Worm (Caenorhabditis elegans) whole organism, midembryonic: ENCODE measurements around the gene srap-1.

ENCODE experiments used
- klf-2 ChIP-seq: fragments of 200-800 bp; sonication (Bioruptor generic); conservative IDR thresholded peaks from 2 replicates; pipeline ENCODE4 v1.3.6; 2022; ENCODE audit warnings: missing genetic modification reagents, missing genetic modification characterization, missing compliant biosample characterization
- med-1 ChIP-seq: sonication (generic microtip); optimal IDR thresholded peaks from 2 replicates; lab custom pipeline; 2017; ENCODE audit warnings: missing genetic modification characterization, mild to moderate bottlenecking, missing compliant biosample characterization, antibody characterized with exemption, missing genetic modification reagents; ENCODE audit not compliant: insufficient read depth
- ref-1 ChIP-seq: fragments of 200-800 bp; sonication (Bioruptor generic); conservative IDR thresholded peaks from 2 replicates; pipeline ENCODE4 v1.3.6; 2022; ENCODE audit warnings: missing genetic modification reagents, missing genetic modification characterization, missing compliant biosample characterization
- ztf-23 ChIP-seq: fragments of 200-800 bp; sonication (Bioruptor generic); IDR thresholded peaks from 2 replicates; pipeline ENCODE4 v1.3.6; 2022; ENCODE audit warnings: missing genetic modification reagents, missing genetic modification characterization, missing compliant biosample characterization
- ztf-29 ChIP-seq: fragments of 200-800 bp; sonication (Bioruptor generic); IDR thresholded peaks from 2 replicates; pipeline ENCODE4 v1.3.6; 2022; ENCODE audit warnings: missing genetic modification reagents, missing genetic modification characterization, missing compliant biosample characterization

DNA sequence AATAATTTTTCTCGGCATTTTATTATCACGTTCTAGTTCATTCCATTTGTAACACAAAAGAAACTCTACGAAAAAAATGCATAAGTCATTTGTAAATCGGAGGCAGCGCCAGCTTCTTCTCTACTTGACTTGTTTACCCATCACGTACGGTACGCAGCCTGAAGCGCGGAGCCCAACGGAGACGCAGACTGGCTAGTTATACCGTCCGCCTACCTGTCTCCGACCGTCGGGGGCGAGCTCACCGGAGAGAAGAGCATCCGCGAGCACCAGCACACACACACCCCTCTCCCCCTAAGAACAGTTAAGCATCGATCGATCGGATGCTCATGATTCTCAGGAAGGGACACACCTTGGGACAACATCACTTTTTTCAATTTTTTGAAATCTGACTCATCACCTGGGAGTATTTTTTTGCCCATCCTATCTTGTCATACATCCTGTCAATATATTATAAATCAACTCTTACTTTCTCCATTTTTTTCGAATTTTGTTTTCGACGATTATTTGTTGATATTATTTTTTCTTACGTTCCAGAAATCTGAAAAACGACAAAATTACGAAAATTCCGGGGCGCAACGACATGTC is 18.8 kb downstream of the srap-1 start, which contains the start of gene plpr-1:
- TF ChIP-seq ref-1 (GFP tag; lab: Robert Waterston, UW) (no peak), ztf-23 (GFP tag; lab: Robert Waterston, UW) (no peak), klf-2 (GFP tag; lab: Robert Waterston, UW) (no peak), med-1 (GFP tag; lab: Kevin White, UChicago) (no peak), ztf-29 (GFP tag; lab: Robert Waterston, UW) (no peak)
